Fruit fly (Drosophila melanogaster): ENCODE results near the gene GCC185.

- TF ChIP-seq CG3919 (GFP tag; optimal IDR thresholded peaks at IDR 0.05) (no peak), OdsH (GFP tag; optimal IDR thresholded peaks at IDR 0.05) (no peak), CG11762 (GFP tag; optimal IDR thresholded peaks at IDR 0.05; ENCODE audit: insufficient read depth) (no peak), pdm3 (GFP tag; optimal IDR thresholded peaks at IDR 0.05) (no peak), CG16779 (tag; optimal IDR thresholded peaks at IDR 0.05) (no peak), CG1621 (tag; optimal IDR thresholded peaks at IDR 0.05) (no peak), CG8632 (GFP tag; optimal IDR thresholded peaks at IDR 0.05) (no peak), spab (GFP tag; optimal IDR thresholded peaks at IDR 0.05) (no peak), Gug (GFP tag; IDR thresholded peaks at IDR 0.05) (no peak), CG34406 (GFP tag; optimal IDR thresholded peaks at IDR 0.05) (no peak), CG6808 (GFP tag; optimal IDR thresholded peaks at IDR 0.05) (no peak), Hr39 (GFP tag; optimal IDR thresholded peaks at IDR 0.05) (no peak)
These were observed 11.5 kb upstream of the GCC185 start, which contains the start of gene Ect3 for dm6 chr3R:11999074-11999473.

All from whole organism, prepupa.